Worm (Caenorhabditis elegans) whole organism, L2 larva: ENCODE results near the gene F13C5.2.

ENCODE experiments used
- F13H6.1 ChIP-seq: sonication (generic microtip); optimal IDR thresholded peaks from 2 replicates; lab custom pipeline; 2016; ENCODE audit warnings: missing genetic modification characterization, missing compliant biosample characterization
- Y55F3AM.14 ChIP-seq: fragments of 200-800 bp; sonication (Bioruptor generic); optimal IDR thresholded peaks from 2 replicates; lab custom pipeline; 2018; ENCODE audit warnings: mild to moderate bottlenecking, missing genetic modification characterization, missing compliant biosample characterization
- alr-1 ChIP-seq: fragments of 150-350 bp; optimal IDR thresholded peaks from 2 replicates; lab custom pipeline; 2014; ENCODE audit warnings: missing biosample characterization, missing genetic modification characterization
- blmp-1 ChIP-seq: sonication (generic microtip); optimal IDR thresholded peaks from 2 replicates; lab custom pipeline; 2017; ENCODE audit warnings: missing genetic modification characterization, mild to moderate bottlenecking, missing compliant biosample characterization, antibody characterized with exemption, moderate library complexity; ENCODE audit not compliant: insufficient read depth
- ceh-16 ChIP-seq: fragments of 150-350 bp; optimal IDR thresholded peaks from 2 replicates; lab custom pipeline; 2014; ENCODE audit warnings: missing biosample characterization, missing genetic modification characterization
- ceh-82 ChIP-seq: fragments of 150-350 bp; optimal IDR thresholded peaks from 2 replicates; lab custom pipeline; 2014; ENCODE audit warnings: missing biosample characterization, missing genetic modification characterization
- dmd-4 ChIP-seq: sonication (generic microtip); optimal IDR thresholded peaks from 2 replicates; lab custom pipeline; 2017; ENCODE audit warnings: missing biosample characterization, missing genetic modification characterization
- egl-27 ChIP-seq: sonication (generic microtip); optimal IDR thresholded peaks from 3 replicates; lab custom pipeline; 2017; ENCODE audit warnings: missing biosample characterization, missing genetic modification reagents, missing genetic modification characterization
- elt-3 ChIP-seq: sonication (generic microtip); optimal IDR thresholded peaks from 2 replicates; lab custom pipeline; 2017; ENCODE audit warnings: missing biosample characterization, missing genetic modification characterization
- fos-1 ChIP-seq: fragments of 150-350 bp; optimal IDR thresholded peaks from 2 replicates; lab custom pipeline; 2014; ENCODE audit warnings: missing biosample characterization, missing genetic modification characterization
- lin-11 ChIP-seq: fragments of 150-350 bp; sonication (generic microtip); optimal IDR thresholded peaks from 2 replicates; lab custom pipeline; 2014; ENCODE audit warnings: missing biosample characterization, missing genetic modification characterization, inconsistent platforms, mixed read lengths
- lin-13 ChIP-seq: fragments of 150-350 bp; optimal IDR thresholded peaks from 2 replicates; lab custom pipeline; 2014; ENCODE audit warnings: missing biosample characterization, missing genetic modification reagents, missing genetic modification characterization
- lin-39 ChIP-seq: fragments of 150-350 bp; optimal IDR thresholded peaks from 2 replicates; lab custom pipeline; 2014; ENCODE audit warnings: missing biosample characterization, missing genetic modification reagents, missing genetic modification characterization
- mab-5 ChIP-seq: fragments of 150-350 bp; optimal IDR thresholded peaks from 2 replicates; lab custom pipeline; 2014; ENCODE audit warnings: missing biosample characterization, missing genetic modification characterization
- mdl-1 ChIP-seq, 2 experiments: fragments of 150-350 bp in 1 of 2; sonication (generic microtip) in 1 of 2; optimal IDR thresholded peaks; 2 replicates each; lab custom pipeline; 2017; ENCODE audit warnings: missing biosample characterization in 2 of 2, missing genetic modification characterization in 2 of 2
- nhr-12 ChIP-seq: fragments of 150-350 bp; optimal IDR thresholded peaks from 2 replicates; lab custom pipeline; 2014; ENCODE audit warnings: missing biosample characterization, missing genetic modification characterization
- nhr-129 ChIP-seq: fragments of 150-350 bp; optimal IDR thresholded peaks from 2 replicates; lab custom pipeline; 2014; ENCODE audit warnings: missing biosample characterization, missing genetic modification characterization
- nhr-21 ChIP-seq: fragments of 150-350 bp; optimal IDR thresholded peaks from 2 replicates; lab custom pipeline; 2014; ENCODE audit warnings: missing biosample characterization, missing genetic modification characterization
- nhr-237 ChIP-seq: fragments of 150-350 bp; optimal IDR thresholded peaks from 2 replicates; lab custom pipeline; 2014; ENCODE audit warnings: missing biosample characterization, missing genetic modification characterization
- nhr-25 ChIP-seq: fragments of 150-350 bp; sonication (generic microtip); optimal IDR thresholded peaks from 3 replicates; lab custom pipeline; 2014; ENCODE audit warnings: missing biosample characterization, missing genetic modification characterization
- nhr-77 ChIP-seq: fragments of 150-350 bp; optimal IDR thresholded peaks from 2 replicates; lab custom pipeline; 2014; ENCODE audit warnings: missing biosample characterization, missing genetic modification characterization
- sem-4 ChIP-seq: fragments of 150-350 bp; optimal IDR thresholded peaks from 2 replicates; lab custom pipeline; 2014; ENCODE audit warnings: missing biosample characterization, missing genetic modification reagents, missing genetic modification characterization
- sma-9 ChIP-seq, 2 experiments: fragments of 150-350 bp in 1 of 2; sonication (generic microtip) in 1 of 2; optimal IDR thresholded peaks; 2 replicates each; lab custom pipeline; 2014 to 2016; ENCODE audit warnings: missing genetic modification characterization in 2 of 2, mild to moderate bottlenecking in 1 of 2, missing biosample characterization in 1 of 2, missing compliant biosample characterization in 1 of 2, missing genetic modification reagents in 1 of 2, moderate library complexity in 1 of 2
- snpc-4 ChIP-seq: fragments of 150-350 bp; optimal IDR thresholded peaks from 2 replicates; lab custom pipeline; 2014; ENCODE audit warnings: missing biosample characterization, missing genetic modification characterization
- unc-39 ChIP-seq: fragments of 150-350 bp; optimal IDR thresholded peaks from 2 replicates; lab custom pipeline; 2014; ENCODE audit warnings: missing biosample characterization, missing genetic modification characterization
- unc-55 ChIP-seq: fragments of 150-350 bp; sonication (generic microtip); optimal IDR thresholded peaks from 3 replicates; lab custom pipeline; 2014; ENCODE audit warnings: missing biosample characterization, missing genetic modification reagents, missing genetic modification characterization
- unc-62 ChIP-seq: fragments of 150-350 bp; optimal IDR thresholded peaks from 2 replicates; lab custom pipeline; 2014; ENCODE audit warnings: missing biosample characterization, missing genetic modification reagents, missing genetic modification characterization
- zag-1 ChIP-seq: fragments of 150-350 bp; optimal IDR thresholded peaks from 2 replicates; lab custom pipeline; 2014; ENCODE audit warnings: missing biosample characterization, missing genetic modification characterization
- ztf-11 ChIP-seq: sonication (generic microtip); optimal IDR thresholded peaks from 2 replicates; lab custom pipeline; 2017; ENCODE audit warnings: missing biosample characterization, missing genetic modification characterization

F13C5.2 gene

ce11 chrX:601340-601757, 7.6 kb downstream of the F13C5.2 start (continued):
- TF ChIP-seq lin-11 (peak; percentile 30), mab-5 (tag; lab: Kevin White, UChicago) (no peak), lin-39 (no peak)
- TF ChIP-seq, all 48 proteins: peak for 10

ce11 chrX:601860-602259, 8.1 kb downstream of the F13C5.2 start, which contains the start of gene F13C5.1:
Gene F13C5.1 (plus strand): TSS chrX:602160.
- no peak for TF ChIP-seq nhr-21

- TF ChIP-seq nhr-25 (tag; lab: Kevin White, UChicago) (no peak), nhr-12 (tag; lab: Kevin White, UChicago) (no peak), F13H6.1 (tag; lab: Kevin White, UChicago) (peak; percentile 18)
Observed at ce11 chrX:608392-608791, 14.6 kb downstream of the F13C5.2 start, which contains the start of gene F13C5.5. Gene F13C5.5 (minus strand): TSS chrX:608492.

DNA sequence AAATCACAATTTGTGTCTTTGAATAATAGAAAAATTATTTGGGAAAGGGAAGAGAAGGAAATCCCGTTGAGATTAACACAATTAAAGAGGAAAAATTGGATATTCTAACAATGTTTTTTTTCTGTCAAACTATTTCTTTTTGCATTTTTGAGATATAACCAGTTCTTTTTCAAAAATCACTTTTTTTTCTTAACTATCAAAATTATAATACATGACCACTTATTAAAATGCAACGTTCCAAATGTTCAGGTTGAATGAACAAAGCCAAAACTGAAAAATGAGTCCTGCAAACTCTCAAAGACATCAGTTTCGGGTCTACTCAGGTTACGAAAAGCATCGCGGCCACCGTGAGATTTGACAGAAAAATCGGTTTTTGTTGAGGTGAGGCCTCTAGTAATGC, 15.8 kb downstream of the F13C5.2 start:
- TF ChIP-seq ceh-82 (tag; lab: Kevin White, UChicago) (no peak), fos-1 (no peak), elt-3 (tag; lab: Kevin White, UChicago) (no peak), sma-9 (GFP tag; optimal IDR thresholded peaks at IDR 0.05; lab: Kevin White, UChicago) (no peak), sma-9 (tag; optimal IDR thresholded peaks at IDR 0.05; lab: Kevin White, UChicago) (no peak), egl-27 (tag; lab: Kevin White, UChicago) (no peak), unc-55 (GFP tag; lab: Kevin White, UChicago) (no peak), unc-39 (tag; lab: Kevin White, UChicago) (no peak), alr-1 (tag; lab: Kevin White, UChicago) (no peak), mab-5 (tag; lab: Kevin White, UChicago) (no peak), unc-62 (GFP tag; lab: Kevin White, UChicago) (no peak), mdl-1 (tag; optimal IDR thresholded peaks at IDR 0.05; lab: Kevin White, UChicago) (no peak), lin-13 (no peak), F13H6.1 (tag; lab: Kevin White, UChicago) (no peak), zag-1 (no peak), blmp-1 (tag; lab: Kevin White, UChicago) (no peak)

ce11 chrX:612783-613182, 19.0 kb downstream of the F13C5.2 start:
- TF ChIP-seq snpc-4 (tag; lab: Kevin White, UChicago): peak; percentile 29
- no peak for TF ChIP-seq F13H6.1 (tag; lab: Kevin White, UChicago)

DNA sequence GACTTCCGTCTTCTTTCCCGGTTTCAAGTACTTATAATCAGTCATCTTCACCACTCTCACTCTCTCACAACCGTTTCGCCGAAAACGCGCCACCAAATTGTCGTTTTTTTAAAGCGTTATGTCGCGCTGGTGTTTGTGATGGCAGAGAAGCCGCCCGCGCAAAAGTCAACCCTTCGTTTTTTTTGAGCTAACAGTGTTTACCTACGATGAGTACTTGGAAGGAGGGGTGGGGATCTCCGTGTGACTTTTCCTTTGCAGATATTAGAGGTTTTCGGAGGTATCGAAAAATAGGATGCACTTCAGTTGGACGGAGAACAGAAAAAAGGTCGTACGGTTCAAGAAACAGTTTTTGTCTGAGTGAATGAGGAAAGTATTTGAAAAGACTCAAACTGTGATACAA, 24.0 kb downstream of the F13C5.2 start:
- TF ChIP-seq ceh-16 (tag; lab: Kevin White, UChicago) (no peak), F13H6.1 (tag; lab: Kevin White, UChicago) (peak; percentile 34), egl-27 (tag; lab: Kevin White, UChicago) (no peak)
- TF ChIP-seq, all 48 proteins: peak for 1

ce11 chrX:621190-621589, 27.4 kb downstream of the F13C5.2 start, which contains the start of gene unc-96:
Gene unc-96 (minus strand): TSS chrX:621290.
- no peak for TF ChIP-seq blmp-1 (tag; lab: Kevin White, UChicago)
- no peak for TF ChIP-seq Y55F3AM.14 (GFP tag; lab: Kevin White, UChicago)
- TF ChIP-seq nhr-129 (tag; lab: Kevin White, UChicago): no peak
- TF ChIP-seq ceh-16 (tag; lab: Kevin White, UChicago): no peak
- no peak for TF ChIP-seq mdl-1 (tag; optimal IDR thresholded peaks at IDR 0.05; lab: Kevin White, UChicago)
- no peak for TF ChIP-seq nhr-77
- no peak for TF ChIP-seq mab-5 (tag; lab: Kevin White, UChicago)
- TF ChIP-seq lin-13: no peak
- no peak for TF ChIP-seq ztf-11 (tag; lab: Kevin White, UChicago)
- no peak for TF ChIP-seq sem-4
- TF ChIP-seq dmd-4: no peak
- TF ChIP-seq nhr-237: no peak
- TF ChIP-seq snpc-4 (tag; lab: Kevin White, UChicago): no peak
